Fruit fly (Drosophila melanogaster): ENCODE measurements around the gene rtp.

Gene rtp

dm6 chr3R:5256462-5257146 lies 19.5 kb upstream of the rtp start, which contains the start of the genes Enoph and Hph (continued):
- peak; percentile 65 for TF ChIP-seq sug (tag; optimal IDR thresholded peaks at IDR 0.05)
- peak; percentile 46 for TF ChIP-seq CG10654 (GFP tag; optimal IDR thresholded peaks at IDR 0.05)
- TF ChIP-seq mld (GFP tag; IDR thresholded peaks at IDR 0.05; ENCODE audit: partially characterized antibody) = peak; percentile 48; the same call in 1 of the 3 replicates
- TF ChIP-seq CG31441 (GFP tag; IDR thresholded peaks at IDR 0.05) = peak; percentile 52; the same call in 1 of the 2 replicates
- TF ChIP-seq stwl (tag; optimal IDR thresholded peaks at IDR 0.05) = peak; percentile 45
- TF ChIP-seq esg (GFP tag; conservative IDR thresholded peaks at IDR 0.05) = peak; percentile 54; the same call in 1 of the 2 replicates
- TF ChIP-seq Ravus (GFP tag; IDR thresholded peaks at IDR 0.05) = no peak
- peak; percentile 46 for TF ChIP-seq CG33213 (GFP tag; optimal IDR thresholded peaks at IDR 0.05)
- peak; percentile 22 for TF ChIP-seq CG16815 (GFP tag; optimal IDR thresholded peaks at IDR 0.05)
- TF ChIP-seq Bteb2 (GFP tag; optimal IDR thresholded peaks at IDR 0.05) = peak; percentile 20
- TF ChIP-seq CG3726 (GFP tag; IDR thresholded peaks at IDR 0.05) = no peak
- TF ChIP-seq cg (GFP tag; optimal IDR thresholded peaks at IDR 0.05) = no peak
- no peak for TF ChIP-seq emc (GFP tag; optimal IDR thresholded peaks at IDR 0.05)
- no peak for TF ChIP-seq bowl (GFP tag; IDR thresholded peaks at IDR 0.05)
- peak; percentile 63 for TF ChIP-seq Sox102F (GFP tag; optimal IDR thresholded peaks at IDR 0.05)
- TF ChIP-seq br (optimal IDR thresholded peaks at IDR 0.05) = no peak
- TF ChIP-seq Side (GFP tag; optimal IDR thresholded peaks at IDR 0.05) = peak; percentile 56
- TF ChIP-seq CG1647 (GFP tag; optimal IDR thresholded peaks at IDR 0.05) = no peak
- TF ChIP-seq seq (GFP tag; IDR thresholded peaks at IDR 0.05) = 0 out of 2 replicates have a peak, but pooled peaks have one; percentile 28
- TF ChIP-seq ERR (GFP tag; optimal IDR thresholded peaks at IDR 0.05) = no peak
- TF ChIP-seq fd64A (GFP tag; optimal IDR thresholded peaks at IDR 0.05) = no peak
- TF ChIP-seq CG13287 (GFP tag; IDR thresholded peaks at IDR 0.05; ENCODE audit: partially characterized antibody) = peak; percentile 81
- peak; percentile 49; the same call in 1 of the 3 replicates for TF ChIP-seq ken (GFP tag; IDR thresholded peaks at IDR 0.05)
- no peak for TF ChIP-seq B-H1 (GFP tag; IDR thresholded peaks at IDR 0.05)
- peak; percentile 68 for TF ChIP-seq nerfin-2 (GFP tag; IDR thresholded peaks at IDR 0.05; ENCODE audit: partially characterized antibody)
- TF ChIP-seq lbe (GFP tag; optimal IDR thresholded peaks at IDR 0.05) = peak; percentile 44
- TF ChIP-seq trem (tag; optimal IDR thresholded peaks at IDR 0.05) = peak; percentile 71
- TF ChIP-seq gcm2 (GFP tag; optimal IDR thresholded peaks at IDR 0.05) = peak; percentile 40
- peak; percentile 66 for TF ChIP-seq CG4424 (GFP tag; optimal IDR thresholded peaks at IDR 0.05)
- TF ChIP-seq CG13424 (tag; optimal IDR thresholded peaks at IDR 0.05) = peak; percentile 71
- TF ChIP-seq Rfx (GFP tag; IDR thresholded peaks at IDR 0.05) = peak; percentile 64
- TF ChIP-seq Fer2 (tag; optimal IDR thresholded peaks at IDR 0.05) = peak; percentile 57
- peak; percentile 14 for TF ChIP-seq dm (GFP tag; optimal IDR thresholded peaks at IDR 0.05)
- TF ChIP-seq mam (GFP tag; optimal IDR thresholded peaks at IDR 0.05) = peak; percentile 73
- TF ChIP-seq grau (tag; optimal IDR thresholded peaks at IDR 0.05) = peak; percentile 65
- TF ChIP-seq unpg (GFP tag; optimal IDR thresholded peaks at IDR 0.05) = peak; percentile 46
- no peak for TF ChIP-seq MTF-1 (GFP tag; optimal IDR thresholded peaks at IDR 0.05; ENCODE audit: borderline replicate concordance)
- TF ChIP-seq CG7928 (GFP tag; optimal IDR thresholded peaks at IDR 0.05) = peak; percentile 13
- TF ChIP-seq usp (GFP tag; optimal IDR thresholded peaks at IDR 0.05) = no peak
- no peak for TF ChIP-seq psq (GFP tag; optimal IDR thresholded peaks at IDR 0.05)
- peak; percentile 70 for TF ChIP-seq CG9215 (GFP tag; IDR thresholded peaks at IDR 0.05)
- peak; percentile 31 for TF ChIP-seq D19B (GFP tag; optimal IDR thresholded peaks at IDR 0.05)
- peak; percentile 34 for TF ChIP-seq CG4328 (GFP tag; optimal IDR thresholded peaks at IDR 0.05)
- peak; percentile 17 to 43 for TF ChIP-seq chif (GFP tag; optimal IDR thresholded peaks at IDR 0.05)
- peak; percentile 28; the same call in 1 of the 2 replicates for TF ChIP-seq MBD-R2 (GFP tag; IDR thresholded peaks at IDR 0.05)
- TF ChIP-seq Spps (tag; optimal IDR thresholded peaks at IDR 0.05) = peak; percentile 7
- TF ChIP-seq gsb (GFP tag; IDR thresholded peaks at IDR 0.05) = no peak
- TF ChIP-seq Kr (GFP tag; optimal IDR thresholded peaks at IDR 0.05) = no peak
- peak; percentile 69 for TF ChIP-seq Xbp1 (GFP tag; optimal IDR thresholded peaks at IDR 0.05)
- TF ChIP-seq pb (GFP tag; optimal IDR thresholded peaks at IDR 0.05) = no peak
